Worm (Caenorhabditis elegans) whole organism, early embryonic: ENCODE measurements around the gene Y39A1A.10.

Experiments used
- B0310.2 ChIP-seq: sonication (generic microtip); optimal IDR thresholded peaks from 2 replicates; lab custom pipeline; 2016; ENCODE audit warnings: mild to moderate bottlenecking, missing genetic modification characterization, missing compliant biosample characterization
- F13C5.2 ChIP-seq: sonication (generic microtip); optimal IDR thresholded peaks from 2 replicates; lab custom pipeline; 2017; ENCODE audit warnings: mild to moderate bottlenecking, missing genetic modification characterization, inconsistent platforms, missing compliant biosample characterization
- aly-1 ChIP-seq: sonication (generic microtip); optimal IDR thresholded peaks from 2 replicates; lab custom pipeline; 2016; ENCODE audit warnings: missing genetic modification characterization, missing compliant biosample characterization
- ama-1 ChIP-seq: fragments of 150-350 bp; optimal IDR thresholded peaks from 2 replicates; lab custom pipeline; 2014
- ceh-13 ChIP-seq: fragments of 200-800 bp; sonication (Bioruptor generic); optimal IDR thresholded peaks from 2 replicates; lab custom pipeline; 2018; ENCODE audit warnings: mild to moderate bottlenecking, missing genetic modification characterization, missing compliant biosample characterization
- ets-7 ChIP-seq: sonication (generic microtip); optimal IDR thresholded peaks from 2 replicates; lab custom pipeline; 2016; ENCODE audit warnings: missing genotype, missing genetic modification characterization, missing compliant biosample characterization
- flt-1 ChIP-seq: fragments of 200-800 bp; sonication (Bioruptor generic); IDR thresholded peaks from 2 replicates; pipeline ENCODE4 v1.3.6; 2022; ENCODE audit warnings: missing genetic modification characterization, missing compliant biosample characterization
- hmbx-1 ChIP-seq: sonication (generic microtip); optimal IDR thresholded peaks from 2 replicates; lab custom pipeline; 2016; ENCODE audit warnings: mild to moderate bottlenecking, missing genetic modification characterization, missing compliant biosample characterization
- hmg-4 ChIP-seq: fragments of 200-800 bp; sonication (Bioruptor generic); optimal IDR thresholded peaks from 2 replicates; lab custom pipeline; 2018; ENCODE audit warnings: mild to moderate bottlenecking, missing genetic modification characterization, missing compliant biosample characterization
- tbx-11 ChIP-seq: fragments of 200-800 bp; sonication (Bioruptor generic); IDR thresholded peaks from 2 replicates; pipeline ENCODE4 v1.3.6; 2022; ENCODE audit warnings: missing genetic modification characterization, missing compliant biosample characterization
- tbx-37 ChIP-seq: fragments of 200-800 bp; sonication (Bioruptor generic); conservative IDR thresholded peaks from 2 replicates; pipeline ENCODE4 v1.3.6; 2022; ENCODE audit warnings: missing genetic modification reagents, missing genetic modification characterization, missing compliant biosample characterization

ce11 chrIII:10642781-10643180, 10.3 kb downstream of the Y39A1A.10 start, which contains the start of the genes dhs-11 and orc-1:
- TF ChIP-seq ama-1 (lab: Kevin White, UChicago): no peak
- no peak for TF ChIP-seq hmg-4 (GFP tag; lab: Kevin White, UChicago)
- TF ChIP-seq flt-1: no peak
- TF ChIP-seq F13C5.2: no peak
- no peak for TF ChIP-seq ets-7
- TF ChIP-seq ceh-13 (GFP tag; lab: Kevin White, UChicago): no peak
- TF ChIP-seq tbx-11 (GFP tag; lab: Robert Waterston, UW): no peak
- TF ChIP-seq hmbx-1 (tag; lab: Kevin White, UChicago): no peak
- no peak for TF ChIP-seq tbx-37 (GFP tag; lab: Robert Waterston, UW)
- TF ChIP-seq aly-1 (tag; lab: Kevin White, UChicago): no peak
- TF ChIP-seq B0310.2 (tag; lab: Kevin White, UChicago): no peak
